Worm (Caenorhabditis elegans): ENCODE measurements around the gene cht-4.

- TF ChIP-seq lin-39 (tag; optimal IDR thresholded peaks at IDR 0.05), result no peak
- TF ChIP-seq zag-1 (tag; optimal IDR thresholded peaks at IDR 0.05), result no peak
- TF ChIP-seq mdl-1 (tag; optimal IDR thresholded peaks at IDR 0.05), result no peak
- TF ChIP-seq elt-3 (tag; optimal IDR thresholded peaks at IDR 0.05), result no peak
- no peak for TF ChIP-seq ceh-82 (tag; optimal IDR thresholded peaks at IDR 0.05)
Observed at ce11 chrIII:1659763-1660162, 2.5 kb upstream of the cht-4 start, which contains the start of gene Y22D7AL.15.
